Fruit fly (Drosophila melanogaster) whole organism, embryonic: Measurements from ENCODE around the gene CG34298.

Experiments
- Abd-B ChIP-seq: fragments of 200-800 bp; sonication (Bioruptor generic); optimal IDR thresholded peaks from 2 replicates; lab custom pipeline; 2018; ENCODE audit warnings: missing biosample characterization, mild to moderate bottlenecking, missing genetic modification characterization, moderate library complexity
- CG10147 ChIP-seq: fragments of 200-800 bp; sonication (Bioruptor generic); optimal IDR thresholded peaks from 2 replicates; lab custom pipeline; 2019; ENCODE audit warnings: missing biosample characterization, mild to moderate bottlenecking, missing genetic modification characterization, moderate library complexity
- CG10543 ChIP-seq: fragments of 200-800 bp; sonication (Bioruptor generic); optimal IDR thresholded peaks from 3 replicates; lab custom pipeline; 2017; ENCODE audit warnings: missing biosample characterization, mild to moderate bottlenecking, missing genetic modification characterization, moderate library complexity
- CG10654 ChIP-seq: fragments of 200-800 bp; sonication (Bioruptor generic); optimal IDR thresholded peaks from 2 replicates; lab custom pipeline; 2016; ENCODE audit warnings: missing biosample characterization, missing genetic modification characterization
- CG11085 ChIP-seq: fragments of 200-800 bp; sonication (Bioruptor generic); IDR thresholded peaks from 2 replicates; pipeline ENCODE4 v1.3.6; 2022; ENCODE audit warnings: missing biosample characterization, missing genetic modification characterization
- CG11696 ChIP-seq: fragments of 200-800 bp; sonication (Bioruptor generic); IDR thresholded peaks from 2 replicates; pipeline ENCODE4 v1.3.6; 2022; ENCODE audit warnings: missing biosample characterization, missing genetic modification characterization
- CG12071 ChIP-seq: fragments of 200-800 bp; sonication (Bioruptor generic); optimal IDR thresholded peaks from 3 replicates; lab custom pipeline; 2018; ENCODE audit warnings: missing biosample characterization, mild to moderate bottlenecking, missing genetic modification characterization
- CG12391 ChIP-seq: fragments of 200-800 bp; sonication (Bioruptor generic); optimal IDR thresholded peaks from 3 replicates; lab custom pipeline; 2018; ENCODE audit warnings: missing biosample characterization, mild to moderate bottlenecking, missing genetic modification characterization, moderate library complexity
- CG13624 ChIP-seq: fragments of 200-800 bp; sonication (Bioruptor generic); optimal IDR thresholded peaks from 2 replicates; lab custom pipeline; 2016; ENCODE audit warnings: missing biosample characterization, missing genetic modification characterization
- CG13894 ChIP-seq: fragments of 200-800 bp; sonication (Bioruptor generic); optimal IDR thresholded peaks from 3 replicates; lab custom pipeline; 2018; ENCODE audit warnings: missing biosample characterization, mild to moderate bottlenecking, missing genetic modification characterization, moderate library complexity
- CG15696 ChIP-seq: fragments of 200-800 bp; sonication (Bioruptor generic); optimal IDR thresholded peaks from 2 replicates; lab custom pipeline; 2019; ENCODE audit warnings: missing biosample characterization, mild to moderate bottlenecking, missing genetic modification characterization, moderate library complexity
- CG1603 ChIP-seq: fragments of 200-800 bp; sonication (Bioruptor generic); optimal IDR thresholded peaks from 2 replicates; lab custom pipeline; 2019; ENCODE audit warnings: missing biosample characterization, mild to moderate bottlenecking, missing genetic modification characterization, moderate library complexity
- CG17361 ChIP-seq: fragments of 200-800 bp; sonication (Bioruptor generic); IDR thresholded peaks from 3 replicates; pipeline ENCODE4 v1.3.6; 2022; ENCODE audit warnings: missing biosample characterization, missing genetic modification characterization
- CG31224 ChIP-seq: fragments of 200-800 bp; sonication (Bioruptor generic); IDR thresholded peaks from 2 replicates; pipeline ENCODE4 v1.3.6; 2022; ENCODE audit warnings: missing biosample characterization, missing genetic modification characterization
- CG4282 ChIP-seq: fragments of 200-800 bp; sonication (Bioruptor generic); optimal IDR thresholded peaks from 2 replicates; lab custom pipeline; 2016; ENCODE audit warnings: missing biosample characterization, missing genetic modification characterization
- CG6254 ChIP-seq: fragments of 200-800 bp; sonication (Bioruptor generic); optimal IDR thresholded peaks from 3 replicates; lab custom pipeline; 2017; ENCODE audit warnings: mild to moderate bottlenecking, missing biosample characterization, missing genetic modification reagents, missing genetic modification characterization
- CG8290 ChIP-seq, 3 experiments: fragments of 200-800 bp; sonication (Bioruptor generic); optimal IDR thresholded peaks; 2 replicates each; lab custom pipeline; 2016 to 2019; ENCODE audit warnings: missing biosample characterization in 3 of 3, missing genetic modification characterization in 3 of 3, mild to moderate bottlenecking in 2 of 3, moderate library complexity in 1 of 3
- CG8359 ChIP-seq: fragments of 200-800 bp; sonication (Bioruptor generic); optimal IDR thresholded peaks from 2 replicates; lab custom pipeline; 2017; ENCODE audit warnings: missing biosample characterization, mild to moderate bottlenecking, missing genetic modification characterization, borderline replicate concordance
- CG8944 ChIP-seq: fragments of 200-800 bp; sonication (Bioruptor generic); optimal IDR thresholded peaks from 3 replicates; lab custom pipeline; 2016; ENCODE audit warnings: missing biosample characterization, missing genetic modification characterization
- CG9609 ChIP-seq: fragments of 200-800 bp; sonication (Bioruptor generic); optimal IDR thresholded peaks from 3 replicates; lab custom pipeline; 2016; ENCODE audit warnings: missing biosample characterization, missing genetic modification characterization
- D ChIP-seq, 2 experiments: fragments of 200-800 bp in 1 of 2; fragments of >200 bp in 1 of 2; sonication (Bioruptor generic) in 1 of 2; optimal IDR thresholded peaks; 2 replicates in 1 of 2; 3 replicates in 1 of 2; lab custom pipeline; 2017; ENCODE audit warnings: mild to moderate bottlenecking in 1 of 2, missing biosample characterization in 1 of 2, missing genetic modification characterization in 1 of 2, missing genetic modification reagents in 1 of 2
- Dek ChIP-seq: fragments of 200-800 bp; sonication (Bioruptor generic); optimal IDR thresholded peaks from 3 replicates; lab custom pipeline; 2019; ENCODE audit warnings: missing biosample characterization, mild to moderate bottlenecking, missing genetic modification characterization, moderate library complexity
- E2f2 ChIP-seq: fragments of 200-800 bp; sonication (Bioruptor generic); IDR thresholded peaks from 2 replicates; pipeline ENCODE4 v1.3.6; 2022; ENCODE audit warnings: missing biosample characterization, missing genetic modification characterization
- GATAe ChIP-seq: fragments of 200-800 bp; sonication (Bioruptor generic); conservative IDR thresholded peaks from 2 replicates; pipeline ENCODE4 v1.3.6; 2022; ENCODE audit warnings: missing biosample characterization, missing genetic modification characterization
- H2.0 ChIP-seq: fragments of 200-800 bp; sonication (Bioruptor generic); IDR thresholded peaks from 2 replicates; pipeline ENCODE4 v1.3.6; 2022; ENCODE audit warnings: missing biosample characterization, missing genetic modification characterization
- Hr3 ChIP-seq: fragments of 200-800 bp; sonication (Bioruptor generic); optimal IDR thresholded peaks from 3 replicates; lab custom pipeline; 2016; ENCODE audit warnings: missing biosample characterization, missing genetic modification characterization
- Hr78 ChIP-seq, 2 experiments: fragments of 200-800 bp in 1 of 2; fragments of >200 bp in 1 of 2; sonication (Bioruptor generic) in 1 of 2; optimal IDR thresholded peaks; 2 replicates each; lab custom pipeline; 2017 to 2019; ENCODE audit warnings: missing biosample characterization in 2 of 2, missing genetic modification characterization in 2 of 2, mild to moderate bottlenecking in 1 of 2, moderate library complexity in 1 of 2
- NFAT ChIP-seq: fragments of 200-800 bp; sonication (Bioruptor generic); IDR thresholded peaks from 2 replicates; pipeline ENCODE4 v1.3.6; 2022; ENCODE audit warnings: missing biosample characterization, missing genetic modification characterization
- Oaz ChIP-seq: fragments of 200-800 bp; sonication (Bioruptor generic); IDR thresholded peaks from 2 replicates; pipeline ENCODE4 v1.3.6; 2022; ENCODE audit warnings: missing biosample characterization, missing genetic modification characterization
- Opbp ChIP-seq: fragments of 200-800 bp; sonication (Bioruptor generic); IDR thresholded peaks from 3 replicates; pipeline ENCODE4 v1.3.6; 2022; ENCODE audit warnings: missing biosample characterization, missing genetic modification characterization; ENCODE audit not compliant: partially characterized antibody
- Six4 ChIP-seq: fragments of 200-800 bp; sonication (Bioruptor generic); optimal IDR thresholded peaks from 2 replicates; lab custom pipeline; 2016; ENCODE audit warnings: missing biosample characterization, missing genetic modification characterization
- Sox102F ChIP-seq: fragments of 200-800 bp; sonication (Bioruptor generic); optimal IDR thresholded peaks from 2 replicates; lab custom pipeline; 2018; ENCODE audit warnings: missing biosample characterization, mild to moderate bottlenecking, missing genetic modification characterization, moderate library complexity
- Spps ChIP-seq: fragments of 200-800 bp; sonication (Bioruptor generic); optimal IDR thresholded peaks from 2 replicates; lab custom pipeline; 2018; ENCODE audit warnings: missing biosample characterization, mild to moderate bottlenecking, missing genetic modification characterization
- Sry-δ ChIP-seq: fragments of 200-800 bp; sonication (Bioruptor generic); optimal IDR thresholded peaks from 2 replicates; lab custom pipeline; 2016; ENCODE audit warnings: missing biosample characterization, missing genetic modification characterization
- cad ChIP-seq: fragments of >200 bp; optimal IDR thresholded peaks from 2 replicates; lab custom pipeline; 2017; ENCODE audit warnings: missing biosample characterization, missing genetic modification characterization
- caup ChIP-seq: fragments of 200-800 bp; sonication (Bioruptor generic); optimal IDR thresholded peaks from 3 replicates; lab custom pipeline; 2017; ENCODE audit warnings: missing biosample characterization, mild to moderate bottlenecking, missing genetic modification characterization, moderate library complexity; ENCODE audit not compliant: severe bottlenecking
- corto ChIP-seq: fragments of 200-800 bp; sonication (Bioruptor generic); optimal IDR thresholded peaks from 2 replicates; lab custom pipeline; 2016; ENCODE audit warnings: missing biosample characterization, mild to moderate bottlenecking, missing genetic modification characterization, moderate library complexity
- crol ChIP-seq: fragments of 200-800 bp; sonication (Bioruptor generic); IDR thresholded peaks from 2 replicates; pipeline ENCODE4 v1.3.6; 2022; ENCODE audit warnings: missing biosample characterization, missing genetic modification characterization
- dati ChIP-seq: fragments of 200-800 bp; sonication (Bioruptor generic); IDR thresholded peaks from 2 replicates; pipeline ENCODE4 v1.3.6; 2022; ENCODE audit warnings: missing biosample characterization, missing genetic modification characterization
- exex ChIP-seq: fragments of 200-800 bp; sonication (Bioruptor generic); optimal IDR thresholded peaks from 4 replicates; lab custom pipeline; 2018; ENCODE audit warnings: missing biosample characterization, mild to moderate bottlenecking, missing genetic modification characterization, moderate library complexity
- gfzf ChIP-seq: fragments of 200-800 bp; sonication (Bioruptor generic); optimal IDR thresholded peaks from 2 replicates; lab custom pipeline; 2016; ENCODE audit warnings: missing biosample characterization, mild to moderate bottlenecking, missing genetic modification characterization, moderate library complexity
- jigr1 ChIP-seq: fragments of 200-800 bp; sonication (Bioruptor generic); IDR thresholded peaks from 3 replicates; pipeline ENCODE4 v1.3.6; 2022; ENCODE audit warnings: missing biosample characterization, missing genetic modification characterization
- phol ChIP-seq: fragments of 200-800 bp; sonication (Bioruptor generic); optimal IDR thresholded peaks from 3 replicates; lab custom pipeline; 2018; ENCODE audit warnings: missing biosample characterization, mild to moderate bottlenecking, missing genetic modification characterization, moderate library complexity
- prd ChIP-seq, 3 experiments: fragments of >200 bp in 2 of 3; fragments of 200-800 bp in 1 of 3; sonication (Bioruptor generic) in 1 of 3; optimal IDR thresholded peaks in 2 of 3; IDR thresholded peaks in 1 of 3; 2 replicates in 2 of 3; 3 replicates in 1 of 3; pipeline versions ENCODE4 v1.3.6 to Lab custom; 2017 to 2022; ENCODE audit warnings: missing biosample characterization in 1 of 3, missing genetic modification characterization in 1 of 3
- sens-2 ChIP-seq: fragments of 200-800 bp; sonication (Bioruptor generic); IDR thresholded peaks from 2 replicates; pipeline ENCODE4 v1.3.6; 2022; ENCODE audit warnings: missing biosample characterization, missing genetic modification characterization
- sima ChIP-seq: fragments of 200-800 bp; sonication (Bioruptor generic); optimal IDR thresholded peaks from 2 replicates; lab custom pipeline; 2016; ENCODE audit warnings: missing biosample characterization, missing genetic modification characterization
- slbo ChIP-seq: fragments of 200-800 bp; sonication (Bioruptor generic); IDR thresholded peaks from 2 replicates; pipeline ENCODE4 v1.3.6; 2022; ENCODE audit warnings: missing biosample characterization, missing genetic modification characterization
- tna ChIP-seq: fragments of 200-800 bp; sonication (Bioruptor generic); IDR thresholded peaks from 2 replicates; pipeline ENCODE4 v1.3.6; 2022; ENCODE audit warnings: missing biosample characterization, missing genetic modification characterization; ENCODE audit not compliant: partially characterized antibody
- twi ChIP-seq: fragments of 200-800 bp; optimal IDR thresholded peaks from 2 replicates; lab custom pipeline; 2019; ENCODE audit warnings: missing biosample characterization, mild to moderate bottlenecking, missing genetic modification characterization, moderate library complexity

Gene CG34298

DNA sequence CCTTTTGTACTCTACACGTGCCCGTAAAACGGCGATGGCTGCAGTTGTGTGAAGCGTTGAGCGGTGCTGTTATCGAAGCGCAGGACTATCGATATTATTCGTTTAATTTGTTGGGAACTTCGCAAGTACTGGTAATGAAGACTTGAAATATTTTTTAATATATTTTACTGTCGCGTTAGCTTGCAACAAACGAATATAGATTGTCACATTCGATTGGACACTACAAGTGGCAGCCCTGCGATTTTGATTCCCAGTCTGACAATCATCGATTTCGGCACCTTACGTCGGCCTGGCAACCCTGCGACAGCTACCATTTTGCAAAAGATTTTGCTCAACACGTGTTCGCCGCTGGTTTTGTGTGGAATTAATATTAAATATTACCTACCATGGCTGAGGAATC, 5.1 kb downstream of the CG34298 start, which contains the start of the genes Nlp and Nph (continued):
- TF ChIP-seq cad (GFP tag; lab: Kevin White, UChicago) (no peak), Oaz (no peak), twi (peak; percentile 41), sima (GFP tag; lab: Kevin White, UChicago) (no peak), phol (tag; lab: Kevin White, UChicago) (peak; percentile 92), Abd-B (no peak), CG1603 (peak; percentile 79), Hr3 (GFP tag; lab: Kevin White, UChicago) (no peak), CG13894 (tag; lab: Kevin White, UChicago) (no peak), E2f2 (GFP tag; lab: Robert Waterston, UW) (peak; percentile 45), GATAe (GFP tag; lab: Robert Waterston, UW) (no peak), Sox102F (GFP tag; lab: Kevin White, UChicago) (no peak), NFAT (GFP tag; lab: Robert Waterston, UW) (no peak), CG12391 (tag; lab: Kevin White, UChicago) (peak; percentile 42), corto (GFP tag; lab: Kevin White, UChicago) (no peak), Spps (tag; lab: Kevin White, UChicago) (peak; percentile 7), CG6254 (GFP tag; lab: Kevin White, UChicago) (no peak), CG11085 (GFP tag; lab: Robert Waterston, UW) (no peak), Dek (tag; lab: Kevin White, UChicago) (no peak), CG8359 (no peak), CG31224 (GFP tag; lab: Robert Waterston, UW) (no peak), CG8290 (GFP tag; optimal IDR thresholded peaks at IDR 0.05; lab: Kevin White, UChicago) (no peak), CG8290 (tag; optimal IDR thresholded peaks at IDR 0.05; lab: Kevin White, UChicago) (no peak), slbo (GFP tag; lab: Robert Waterston, UW) (peak; percentile 45), caup (peak; percentile 22), tna (peak; percentile 61), CG10147 (GFP tag; lab: Kevin White, UChicago) (no peak), Six4 (GFP tag; lab: Kevin White, UChicago) (no peak), CG13624 (GFP tag; lab: Kevin White, UChicago) (peak; percentile 28), gfzf (GFP tag; lab: Kevin White, UChicago) (peak; percentile 26), CG9609 (GFP tag; lab: Kevin White, UChicago) (no peak), Opbp (peak; percentile 76), Sry-δ (peak; percentile 81), dati (no peak), prd (optimal IDR thresholded peaks at IDR 0.05; lab: Kevin White, UChicago) (no peak), prd (GFP tag; IDR thresholded peaks at IDR 0.05; lab: Robert Waterston, UW) (no peak), Hr78 (GFP tag; optimal IDR thresholded peaks at IDR 0.05; lab: Kevin White, UChicago) (no peak), CG17361 (GFP tag; lab: Robert Waterston, UW) (no peak), H2.0 (no peak), exex (no peak), CG11696 (no peak), CG8944 (no peak), CG10654 (GFP tag; lab: Kevin White, UChicago) (no peak), CG10543 (GFP tag; lab: Kevin White, UChicago) (no peak), CG15696 (tag; lab: Kevin White, UChicago) (no peak), crol (GFP tag; lab: Robert Waterston, UW) (no peak), CG4282 (GFP tag; lab: Kevin White, UChicago) (no peak), sens-2 (GFP tag; lab: Robert Waterston, UW) (no peak), CG12071 (GFP tag; lab: Kevin White, UChicago) (no peak), D (optimal IDR thresholded peaks at IDR 0.05; lab: Kevin White, UChicago) (no peak), D (GFP tag; optimal IDR thresholded peaks at IDR 0.05; lab: Kevin White, UChicago) (no peak), jigr1 (GFP tag; lab: Robert Waterston, UW) (no peak)
